Fruit fly (Drosophila melanogaster) whole organism: ENCODE results near the gene CG15923.

Experiments
- CG8478 ChIP-seq: fragments of >200 bp; optimal IDR thresholded peaks from 2 replicates; lab custom pipeline; 2018; ENCODE audit warnings: inconsistent platforms
- psq ChIP-seq: fragments of >200 bp; optimal IDR thresholded peaks from 2 replicates; lab custom pipeline; 2017

DNA sequence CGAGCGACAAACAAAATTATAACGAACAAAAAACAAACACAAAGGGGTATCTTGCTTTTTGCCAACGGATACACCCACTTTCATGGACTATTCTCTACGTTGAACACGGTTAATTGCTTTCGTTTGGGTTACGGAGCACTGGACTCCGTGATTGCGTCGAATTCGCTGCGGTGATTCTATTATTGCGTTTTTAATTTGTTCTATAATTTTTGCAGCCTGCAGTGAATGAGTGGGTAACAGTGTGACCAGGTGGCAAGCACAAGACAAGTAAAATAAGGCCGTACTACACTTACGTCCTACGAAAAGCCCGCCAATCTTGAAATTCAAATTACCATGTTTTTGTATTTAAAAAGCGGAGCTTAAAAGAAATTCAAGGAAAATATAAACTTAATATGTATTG lies 31.1 kb downstream of the CG15923 start, which contains the start of gene CG16953:
- TF ChIP-seq psq (lab: Kevin White, UChicago) = no peak
- TF ChIP-seq CG8478 (lab: Kevin White, UChicago) = no peak
